Fruit fly (Drosophila melanogaster) whole organism, pupa: ENCODE measurements around the gene Mi-2.

ENCODE experiments used
- CG10348 ChIP-seq: fragments of 200-800 bp; sonication (Bioruptor generic); IDR thresholded peaks from 2 replicates; pipeline ENCODE4 v1.3.6; 2022; ENCODE audit warnings: missing biosample characterization, missing genetic modification characterization
- CG12605 ChIP-seq: fragments of 200-800 bp; sonication (Bioruptor generic); IDR thresholded peaks from 2 replicates; pipeline ENCODE4 v1.3.6; 2022; ENCODE audit warnings: missing biosample characterization, missing genetic modification characterization
- CG13204 ChIP-seq: fragments of 200-800 bp; sonication (Bioruptor generic); optimal IDR thresholded peaks from 2 replicates; lab custom pipeline; 2018; ENCODE audit warnings: missing biosample characterization, mild to moderate bottlenecking, missing genetic modification characterization, moderate library complexity
- CG14655 ChIP-seq: fragments of 200-800 bp; sonication (Bioruptor generic); optimal IDR thresholded peaks from 3 replicates; lab custom pipeline; 2017; ENCODE audit warnings: mild to moderate bottlenecking, missing biosample characterization, missing genetic modification reagents, missing genetic modification characterization
- CG15710 ChIP-seq: fragments of 200-800 bp; sonication (Bioruptor generic); optimal IDR thresholded peaks from 2 replicates; lab custom pipeline; 2018; ENCODE audit warnings: missing biosample characterization, mild to moderate bottlenecking, missing genetic modification characterization, moderate library complexity
- CG17806 ChIP-seq: fragments of 200-800 bp; sonication (Bioruptor generic); optimal IDR thresholded peaks from 2 replicates; lab custom pipeline; 2018; ENCODE audit warnings: missing biosample characterization, mild to moderate bottlenecking, missing genetic modification characterization, moderate library complexity
- CG32121 ChIP-seq: fragments of 200-800 bp; sonication (Bioruptor generic); IDR thresholded peaks from 2 replicates; pipeline ENCODE4 v1.3.6; 2022; ENCODE audit warnings: missing biosample characterization, missing genetic modification characterization
- CG34367 ChIP-seq: fragments of 200-800 bp; sonication (Bioruptor generic); optimal IDR thresholded peaks from 2 replicates; lab custom pipeline; 2018; ENCODE audit warnings: missing biosample characterization, mild to moderate bottlenecking, missing genetic modification characterization
- CG4496 ChIP-seq: fragments of 200-800 bp; sonication (Bioruptor generic); IDR thresholded peaks from 3 replicates; pipeline ENCODE4 v1.3.6; 2022; ENCODE audit warnings: missing biosample characterization, missing genetic modification characterization
- CG8159 ChIP-seq: fragments of 200-800 bp; sonication (Bioruptor generic); optimal IDR thresholded peaks from 3 replicates; lab custom pipeline; 2018; ENCODE audit warnings: missing biosample characterization, mild to moderate bottlenecking, missing genetic modification characterization, moderate library complexity
- CG8301 ChIP-seq: fragments of 200-800 bp; sonication (Bioruptor generic); optimal IDR thresholded peaks from 2 replicates; lab custom pipeline; 2018; ENCODE audit warnings: missing biosample characterization, mild to moderate bottlenecking, missing genetic modification characterization
- CG9948 ChIP-seq: fragments of 200-800 bp; sonication (Bioruptor generic); optimal IDR thresholded peaks from 2 replicates; lab custom pipeline; 2018; ENCODE audit warnings: missing biosample characterization, mild to moderate bottlenecking, missing genetic modification characterization, moderate library complexity
- D1 ChIP-seq: fragments of 200-800 bp; sonication (Bioruptor generic); optimal IDR thresholded peaks from 2 replicates; lab custom pipeline; 2018; ENCODE audit warnings: missing biosample characterization, mild to moderate bottlenecking, missing genetic modification characterization, moderate library complexity
- EcR ChIP-seq: fragments of 200-800 bp; sonication (Bioruptor generic); optimal IDR thresholded peaks from 3 replicates; lab custom pipeline; 2019; ENCODE audit warnings: missing biosample characterization, missing genetic modification characterization, mild to moderate bottlenecking, moderate library complexity, missing genetic modification reagents
- Ets98B ChIP-seq: fragments of 200-800 bp; sonication (Bioruptor generic); IDR thresholded peaks from 2 replicates; pipeline ENCODE4 v1.3.6; 2022; ENCODE audit warnings: missing biosample characterization, missing genetic modification characterization
- Pif1A ChIP-seq: fragments of 200-800 bp; sonication (Bioruptor generic); optimal IDR thresholded peaks from 3 replicates; lab custom pipeline; 2016; ENCODE audit warnings: missing biosample characterization, missing genetic modification characterization
- Pif1B ChIP-seq: fragments of 200-800 bp; sonication (Bioruptor generic); optimal IDR thresholded peaks from 3 replicates; lab custom pipeline; 2016; ENCODE audit warnings: missing biosample characterization, missing genetic modification characterization
- Snoo ChIP-seq: fragments of 200-800 bp; sonication (Bioruptor generic); optimal IDR thresholded peaks from 3 replicates; lab custom pipeline; 2017; ENCODE audit warnings: missing biosample characterization, mild to moderate bottlenecking, missing genetic modification characterization, inconsistent platforms
- fd96Ca ChIP-seq: fragments of 200-800 bp; sonication (Bioruptor generic); IDR thresholded peaks from 3 replicates; pipeline ENCODE4 v1.3.6; 2022; ENCODE audit warnings: missing biosample characterization, missing genetic modification characterization
- gl ChIP-seq: fragments of 200-800 bp; sonication (Bioruptor generic); optimal IDR thresholded peaks from 2 replicates; lab custom pipeline; 2018; ENCODE audit warnings: missing biosample characterization, mild to moderate bottlenecking, missing genetic modification characterization
- rn ChIP-seq: fragments of 200-800 bp; sonication (Bioruptor generic); IDR thresholded peaks from 2 replicates; pipeline ENCODE4 v1.3.6; 2022; ENCODE audit warnings: missing biosample characterization, missing genetic modification characterization

Gene Mi-2

dm6 chr3L:19834143-19834794 lies 75.7 kb downstream of the Mi-2 start, which contains the start of the genes trc and CG32221:
Gene trc (minus strand): TSS chr3L:19834304.
Gene CG32221 (plus strand): TSS chr3L:19834670.
- no peak for TF ChIP-seq CG9948 (tag; lab: Kevin White, UChicago)
- peak; percentile 58 for TF ChIP-seq Snoo (tag; lab: Kevin White, UChicago)
- 0 out of 3 replicates have a peak, but pooled peaks have one; percentile 41 for TF ChIP-seq CG4496 (GFP tag; lab: Robert Waterston, UW)
- no peak for TF ChIP-seq EcR
- TF ChIP-seq CG13204 (GFP tag; lab: Kevin White, UChicago) = no peak
- no peak for TF ChIP-seq fd96Ca (GFP tag; lab: Robert Waterston, UW)
- TF ChIP-seq Pif1B (GFP tag; lab: Kevin White, UChicago) = no peak
- no peak for TF ChIP-seq CG17806 (tag; lab: Kevin White, UChicago)
- no peak for TF ChIP-seq Pif1A (GFP tag; lab: Kevin White, UChicago)
- TF ChIP-seq CG32121 (GFP tag; lab: Robert Waterston, UW) = no peak
- TF ChIP-seq, all 21 proteins: peak for 2

- no peak for TF ChIP-seq Pif1A (GFP tag; lab: Kevin White, UChicago)
- TF ChIP-seq CG12605 (GFP tag; lab: Robert Waterston, UW) = no peak
- TF ChIP-seq Ets98B (GFP tag; lab: Robert Waterston, UW) = no peak; the same call in 1 of the 2 replicates
- peak; percentile 73 for TF ChIP-seq gl (tag; lab: Kevin White, UChicago)
- no peak for TF ChIP-seq CG34367 (tag; lab: Kevin White, UChicago)
- TF ChIP-seq CG10348 = no peak
- peak; percentile 19 for TF ChIP-seq CG15710
- TF ChIP-seq fd96Ca (GFP tag; lab: Robert Waterston, UW) = no peak
- TF ChIP-seq CG17806 (tag; lab: Kevin White, UChicago) = no peak
- TF ChIP-seq CG4496 (GFP tag; lab: Robert Waterston, UW) = 0 out of 3 replicates have a peak, but pooled peaks have one; percentile 34
- no peak for TF ChIP-seq CG13204 (GFP tag; lab: Kevin White, UChicago)
- TF ChIP-seq CG8301 (tag; lab: Kevin White, UChicago) = no peak
- no peak for TF ChIP-seq Pif1B (GFP tag; lab: Kevin White, UChicago)
- no peak for TF ChIP-seq CG14655 (GFP tag; lab: Kevin White, UChicago)
- TF ChIP-seq CG32121 (GFP tag; lab: Robert Waterston, UW) = no peak
- peak; percentile 52 for TF ChIP-seq EcR
- TF ChIP-seq rn (GFP tag; lab: Robert Waterston, UW) = no peak
- TF ChIP-seq D1 (tag; lab: Kevin White, UChicago) = no peak
- TF ChIP-seq Snoo (tag; lab: Kevin White, UChicago) = no peak
- peak; percentile 0 for TF ChIP-seq CG9948 (tag; lab: Kevin White, UChicago)
- no peak for TF ChIP-seq CG8159
Measured at dm6 chr3L:19833227-19833626, 76.8 kb downstream of the Mi-2 start.
